Worm (Caenorhabditis elegans) whole organism, late embryonic: ENCODE measurements around the gene fbxa-199.
A peak's percentile ranks its signal among the peaks of the same experiment; 100 is the strongest.

Experiments used
- C08G9.2 ChIP-seq: sonication (generic microtip); optimal IDR thresholded peaks from 2 replicates; lab custom pipeline; 2016; ENCODE audit warnings: mild to moderate bottlenecking, missing genetic modification characterization, moderate library complexity, missing compliant biosample characterization
- F13H6.1 ChIP-seq: sonication (generic microtip); optimal IDR thresholded peaks from 2 replicates; lab custom pipeline; 2016; ENCODE audit warnings: missing genetic modification characterization, missing compliant biosample characterization
- K09A11.1 ChIP-seq: sonication (generic microtip); optimal IDR thresholded peaks from 2 replicates; lab custom pipeline; 2017; ENCODE audit warnings: antibody characterized with exemption, mild to moderate bottlenecking, missing genetic modification characterization, missing compliant biosample characterization; ENCODE audit not compliant: insufficient read depth
- ahr-1 ChIP-seq: sonication (generic microtip); optimal IDR thresholded peaks from 2 replicates; lab custom pipeline; 2016; ENCODE audit warnings: missing genetic modification characterization, missing compliant biosample characterization
- ceh-14 ChIP-seq: sonication (generic microtip); optimal IDR thresholded peaks from 2 replicates; lab custom pipeline; 2016; ENCODE audit warnings: missing genotype, missing genetic modification characterization, missing compliant biosample characterization
- ceh-18 ChIP-seq: sonication (generic microtip); optimal IDR thresholded peaks from 2 replicates; lab custom pipeline; 2016; ENCODE audit warnings: missing genetic modification characterization, missing compliant biosample characterization
- ceh-22 ChIP-seq: sonication (generic microtip); optimal IDR thresholded peaks from 2 replicates; lab custom pipeline; 2017; ENCODE audit warnings: missing biosample characterization, missing genetic modification characterization
- ceh-24 ChIP-seq: sonication (generic microtip); optimal IDR thresholded peaks from 2 replicates; lab custom pipeline; 2016; ENCODE audit warnings: mild to moderate bottlenecking, missing genetic modification characterization, missing compliant biosample characterization
- ceh-30 ChIP-seq: fragments of 150-350 bp; optimal IDR thresholded peaks from 2 replicates; lab custom pipeline; 2014; ENCODE audit warnings: missing biosample characterization, missing genetic modification characterization
- ceh-34 ChIP-seq: sonication (generic microtip); optimal IDR thresholded peaks from 2 replicates; lab custom pipeline; 2016; ENCODE audit warnings: mild to moderate bottlenecking, missing genetic modification characterization, missing compliant biosample characterization
- ceh-45 ChIP-seq: fragments of 200-800 bp; sonication (Bioruptor generic); IDR thresholded peaks from 2 replicates; pipeline ENCODE4 v1.3.6; 2022; ENCODE audit warnings: missing genetic modification reagents, missing genetic modification characterization, missing compliant biosample characterization
- ceh-6 ChIP-seq: fragments of 200-800 bp; sonication (Bioruptor generic); optimal IDR thresholded peaks from 2 replicates; lab custom pipeline; 2018; ENCODE audit warnings: mild to moderate bottlenecking, missing genetic modification characterization, missing compliant biosample characterization
- che-1 ChIP-seq: sonication (generic microtip); optimal IDR thresholded peaks from 2 replicates; lab custom pipeline; 2016; ENCODE audit warnings: mild to moderate bottlenecking, missing genetic modification characterization, missing compliant biosample characterization
- dmd-4 ChIP-seq: sonication (generic microtip); optimal IDR thresholded peaks from 2 replicates; lab custom pipeline; 2016; ENCODE audit warnings: borderline replicate concordance, missing genetic modification characterization, missing compliant biosample characterization
- elt-2 ChIP-seq: sonication (generic microtip); optimal IDR thresholded peaks from 2 replicates; lab custom pipeline; 2016; ENCODE audit warnings: missing genetic modification reagents, missing genetic modification characterization, missing compliant biosample characterization
- elt-4 ChIP-seq: sonication (generic microtip); optimal IDR thresholded peaks from 2 replicates; lab custom pipeline; 2016; ENCODE audit warnings: missing genetic modification characterization, missing compliant biosample characterization
- eyg-1 ChIP-seq: sonication (generic microtip); optimal IDR thresholded peaks from 2 replicates; lab custom pipeline; 2016; ENCODE audit warnings: missing genotype, missing genetic modification characterization, missing compliant biosample characterization
- fax-1 ChIP-seq: sonication (generic microtip); optimal IDR thresholded peaks from 2 replicates; lab custom pipeline; 2016; ENCODE audit warnings: missing genotype, missing genetic modification characterization, missing compliant biosample characterization
- fkh-10 ChIP-seq: fragments of 150-350 bp; optimal IDR thresholded peaks from 2 replicates; lab custom pipeline; 2014; ENCODE audit warnings: missing biosample characterization, missing genetic modification reagents, missing genetic modification characterization
- fkh-6 ChIP-seq: sonication (generic microtip); optimal IDR thresholded peaks from 2 replicates; lab custom pipeline; 2016; ENCODE audit warnings: missing genetic modification characterization, missing compliant biosample characterization
- hlh-13 ChIP-seq: fragments of 200-800 bp; sonication (Bioruptor generic); optimal IDR thresholded peaks from 2 replicates; lab custom pipeline; 2018; ENCODE audit warnings: mild to moderate bottlenecking, missing genetic modification characterization, missing compliant biosample characterization
- hlh-30 ChIP-seq: sonication (generic microtip); optimal IDR thresholded peaks from 2 replicates; lab custom pipeline; 2017; ENCODE audit warnings: antibody characterized with exemption, missing genetic modification characterization, missing compliant biosample characterization; ENCODE audit not compliant: insufficient read depth
- hlh-6 ChIP-seq: sonication (generic microtip); optimal IDR thresholded peaks from 2 replicates; lab custom pipeline; 2016; ENCODE audit warnings: missing genotype, missing genetic modification characterization, missing compliant biosample characterization
- lin-11 ChIP-seq: fragments of 200-800 bp; sonication (Bioruptor generic); optimal IDR thresholded peaks from 2 replicates; lab custom pipeline; 2018; ENCODE audit warnings: mild to moderate bottlenecking, missing genetic modification characterization, missing compliant biosample characterization
- nfya-1 ChIP-seq: sonication (generic microtip); optimal IDR thresholded peaks from 2 replicates; lab custom pipeline; 2017; ENCODE audit warnings: missing genetic modification characterization, mild to moderate bottlenecking, missing compliant biosample characterization, antibody characterized with exemption, moderate library complexity
- npax-4 ChIP-seq: sonication (generic microtip); optimal IDR thresholded peaks from 2 replicates; lab custom pipeline; 2016; ENCODE audit warnings: missing genetic modification characterization, missing compliant biosample characterization
- odd-2 ChIP-seq: sonication (generic microtip); optimal IDR thresholded peaks from 2 replicates; lab custom pipeline; 2017; ENCODE audit warnings: antibody characterized with exemption, mild to moderate bottlenecking, missing genetic modification characterization, missing compliant biosample characterization
- pag-3 ChIP-seq: sonication (generic microtip); optimal IDR thresholded peaks from 2 replicates; lab custom pipeline; 2016; ENCODE audit warnings: missing compliant biosample characterization, missing genetic modification characterization, borderline replicate concordance
- pat-9 ChIP-seq: fragments of 200-800 bp; sonication (Bioruptor generic); optimal IDR thresholded peaks from 2 replicates; lab custom pipeline; 2018; ENCODE audit warnings: mild to moderate bottlenecking, missing genetic modification characterization, moderate library complexity, missing compliant biosample characterization
- ref-2 ChIP-seq: sonication (generic microtip); optimal IDR thresholded peaks from 2 replicates; lab custom pipeline; 2016; ENCODE audit warnings: missing genetic modification characterization, missing compliant biosample characterization
- syd-9 ChIP-seq: sonication (generic microtip); optimal IDR thresholded peaks from 2 replicates; lab custom pipeline; 2016; ENCODE audit warnings: mild to moderate bottlenecking, missing genetic modification characterization, moderate library complexity, missing compliant biosample characterization
- tbx-7 ChIP-seq: sonication (generic microtip); optimal IDR thresholded peaks from 2 replicates; lab custom pipeline; 2016; ENCODE audit warnings: missing genotype, missing genetic modification characterization, missing compliant biosample characterization
- ttx-3 ChIP-seq: sonication (generic microtip); optimal IDR thresholded peaks from 2 replicates; lab custom pipeline; 2016; ENCODE audit warnings: missing genetic modification reagents, missing genetic modification characterization, missing compliant biosample characterization
- unc-42 ChIP-seq: sonication (generic microtip); optimal IDR thresholded peaks from 2 replicates; lab custom pipeline; 2016; ENCODE audit warnings: missing genotype, missing genetic modification characterization, missing compliant biosample characterization
- zip-5 ChIP-seq: sonication (generic microtip); optimal IDR thresholded peaks from 2 replicates; lab custom pipeline; 2016; ENCODE audit warnings: missing genetic modification characterization, missing compliant biosample characterization
- ztf-16 ChIP-seq: sonication (generic microtip); optimal IDR thresholded peaks from 2 replicates; lab custom pipeline; 2017; ENCODE audit warnings: missing genetic modification characterization, missing compliant biosample characterization

The fbxa-199 gene

ce11 chrV:15395347-15395746 lies 3.3 kb downstream of the fbxa-199 start, which contains the start of gene cyb-3:
TSS of gene cyb-3 (plus strand) at chrV:15395696.
- TF ChIP-seq C08G9.2 (tag; lab: Kevin White, UChicago) (no peak), ref-2 (tag; lab: Kevin White, UChicago) (no peak), zip-5 (tag; lab: Kevin White, UChicago) (no peak), che-1 (tag; lab: Kevin White, UChicago) (no peak), elt-4 (tag; lab: Kevin White, UChicago) (no peak), eyg-1 (no peak), ttx-3 (no peak)

ce11 chrV:15394906-15395305 lies 3.7 kb downstream of the fbxa-199 start, which contains the start of gene T06E6.1:
TSS of gene T06E6.1 (minus strand) at chrV:15394961.
- TF ChIP-seq hlh-30 (tag; lab: Kevin White, UChicago) (no peak), odd-2 (no peak), K09A11.1 (no peak), pat-9 (tag; lab: Kevin White, UChicago) (no peak), ceh-18 (tag; lab: Kevin White, UChicago) (no peak), ceh-22 (tag; lab: Kevin White, UChicago) (no peak), fkh-6 (tag; lab: Kevin White, UChicago) (no peak), hlh-13 (GFP tag; lab: Kevin White, UChicago) (no peak), fax-1 (no peak)
- TF ChIP-seq, all 69 proteins: peak for 0

ce11 chrV:15392064-15392463 lies 6.6 kb downstream of the fbxa-199 start:
- TF ChIP-seq fax-1 (no peak), hlh-13 (GFP tag; lab: Kevin White, UChicago) (no peak), ztf-16 (tag; lab: Kevin White, UChicago) (no peak), unc-42 (tag; lab: Kevin White, UChicago) (peak; percentile 17), pag-3 (tag; lab: Kevin White, UChicago) (no peak), ttx-3 (no peak), K09A11.1 (no peak), syd-9 (tag; lab: Kevin White, UChicago) (no peak)

ce11 chrV:15388820-15389384 lies 9.7 kb downstream of the fbxa-199 start, which contains the start of gene srh-170:
TSS of gene srh-170 (minus strand) at chrV:15388870.
- TF ChIP-seq ceh-30 (tag; lab: Kevin White, UChicago) = no peak
- TF ChIP-seq hlh-13 (GFP tag; lab: Kevin White, UChicago) = no peak
- TF ChIP-seq lin-11 (tag; lab: Kevin White, UChicago) = no peak
- TF ChIP-seq elt-2 (tag; lab: Kevin White, UChicago) = peak; percentile 7
- TF ChIP-seq, all 69 proteins: peak for 1

ce11 chrV:15384733-15385132 lies 13.9 kb downstream of the fbxa-199 start, which contains the start of gene str-102:
TSS of gene str-102 (plus strand) at chrV:15385033.
- TF ChIP-seq ceh-34 (tag; lab: Kevin White, UChicago) = no peak
- TF ChIP-seq eyg-1 = no peak
- no peak for TF ChIP-seq K09A11.1
- TF ChIP-seq fkh-10 (GFP tag; lab: Kevin White, UChicago) = no peak
- TF ChIP-seq ceh-6 = no peak
- no peak for TF ChIP-seq fkh-6 (tag; lab: Kevin White, UChicago)
- TF ChIP-seq ceh-24 (tag; lab: Kevin White, UChicago) = no peak
- TF ChIP-seq ceh-14 (tag; lab: Kevin White, UChicago) = no peak
- TF ChIP-seq ahr-1 = no peak
- TF ChIP-seq dmd-4 = no peak
- no peak for TF ChIP-seq tbx-7
- TF ChIP-seq C08G9.2 (tag; lab: Kevin White, UChicago) = no peak
- TF ChIP-seq che-1 (tag; lab: Kevin White, UChicago) = no peak
- no peak for TF ChIP-seq hlh-6
- TF ChIP-seq F13H6.1 = no peak
- TF ChIP-seq nfya-1 (tag; lab: Kevin White, UChicago) = no peak
- TF ChIP-seq ceh-45 = no peak
- TF ChIP-seq npax-4 = no peak
- TF ChIP-seq unc-42 (tag; lab: Kevin White, UChicago) = no peak
